Worm (Caenorhabditis elegans) whole organism, L2 larva: ENCODE data around the gene sup-9.
"Not testable (repeated sequence)": the region's sequence is repeated elsewhere in the genome, so short reads cannot be mapped to it uniquely, and the experiment has no call there.

Experiments
- C34F6.9 ChIP-seq: fragments of 150-350 bp; optimal IDR thresholded peaks from 2 replicates; lab custom pipeline; 2014; ENCODE audit warnings: missing biosample characterization, missing genetic modification characterization
- F13H6.1 ChIP-seq: sonication (generic microtip); optimal IDR thresholded peaks from 2 replicates; lab custom pipeline; 2016; ENCODE audit warnings: missing genetic modification characterization, missing compliant biosample characterization
- alr-1 ChIP-seq: fragments of 150-350 bp; optimal IDR thresholded peaks from 2 replicates; lab custom pipeline; 2014; ENCODE audit warnings: missing biosample characterization, missing genetic modification characterization
- aly-2 ChIP-seq: fragments of 150-350 bp; optimal IDR thresholded peaks from 2 replicates; lab custom pipeline; 2014; ENCODE audit warnings: missing biosample characterization, missing genetic modification characterization
- ama-1 ChIP-seq: fragments of 150-350 bp; optimal IDR thresholded peaks from 2 replicates; lab custom pipeline; 2018; ENCODE audit warnings: inconsistent platforms
- blmp-1 ChIP-seq: sonication (generic microtip); optimal IDR thresholded peaks from 2 replicates; lab custom pipeline; 2017; ENCODE audit warnings: missing genetic modification characterization, mild to moderate bottlenecking, missing compliant biosample characterization, antibody characterized with exemption, moderate library complexity; ENCODE audit not compliant: insufficient read depth
- ceh-16 ChIP-seq: fragments of 150-350 bp; optimal IDR thresholded peaks from 2 replicates; lab custom pipeline; 2014; ENCODE audit warnings: missing biosample characterization, missing genetic modification characterization
- ceh-82 ChIP-seq: fragments of 150-350 bp; optimal IDR thresholded peaks from 2 replicates; lab custom pipeline; 2014; ENCODE audit warnings: missing biosample characterization, missing genetic modification characterization
- crh-2 ChIP-seq: sonication (generic microtip); optimal IDR thresholded peaks from 2 replicates; lab custom pipeline; 2017; ENCODE audit warnings: missing biosample characterization, missing genetic modification characterization
- dmd-4 ChIP-seq: sonication (generic microtip); optimal IDR thresholded peaks from 2 replicates; lab custom pipeline; 2017; ENCODE audit warnings: missing biosample characterization, missing genetic modification characterization
- egl-27 ChIP-seq: sonication (generic microtip); optimal IDR thresholded peaks from 3 replicates; lab custom pipeline; 2017; ENCODE audit warnings: missing biosample characterization, missing genetic modification reagents, missing genetic modification characterization
- fos-1 ChIP-seq: fragments of 150-350 bp; optimal IDR thresholded peaks from 2 replicates; lab custom pipeline; 2014; ENCODE audit warnings: missing biosample characterization, missing genetic modification characterization
- gmeb-1 ChIP-seq: fragments of 150-350 bp; optimal IDR thresholded peaks from 2 replicates; lab custom pipeline; 2014; ENCODE audit warnings: missing biosample characterization, missing genetic modification characterization
- lin-13 ChIP-seq: fragments of 150-350 bp; optimal IDR thresholded peaks from 2 replicates; lab custom pipeline; 2014; ENCODE audit warnings: missing biosample characterization, missing genetic modification reagents, missing genetic modification characterization
- lsy-2 ChIP-seq, 2 experiments: fragments of 150-350 bp in 1 of 2; sonication (generic microtip) in 1 of 2; optimal IDR thresholded peaks; 2 replicates each; lab custom pipeline; 2014 to 2017; ENCODE audit warnings: missing biosample characterization in 2 of 2, missing genetic modification characterization in 2 of 2
- mab-5 ChIP-seq: fragments of 150-350 bp; optimal IDR thresholded peaks from 2 replicates; lab custom pipeline; 2014; ENCODE audit warnings: missing biosample characterization, missing genetic modification characterization
- mbf-1 ChIP-seq: sonication (generic microtip); optimal IDR thresholded peaks from 2 replicates; lab custom pipeline; 2017; ENCODE audit warnings: missing biosample characterization, missing genetic modification characterization
- mdl-1 ChIP-seq, 2 experiments: fragments of 150-350 bp in 1 of 2; sonication (generic microtip) in 1 of 2; optimal IDR thresholded peaks; 2 replicates each; lab custom pipeline; 2017; ENCODE audit warnings: missing biosample characterization in 2 of 2, missing genetic modification characterization in 2 of 2
- nhr-10 ChIP-seq: sonication (generic microtip); optimal IDR thresholded peaks from 2 replicates; lab custom pipeline; 2017; ENCODE audit warnings: missing biosample characterization, missing genetic modification characterization
- nhr-12 ChIP-seq: fragments of 150-350 bp; optimal IDR thresholded peaks from 2 replicates; lab custom pipeline; 2014; ENCODE audit warnings: missing biosample characterization, missing genetic modification characterization
- nhr-21 ChIP-seq: fragments of 150-350 bp; optimal IDR thresholded peaks from 2 replicates; lab custom pipeline; 2014; ENCODE audit warnings: missing biosample characterization, missing genetic modification characterization
- nhr-23 ChIP-seq: fragments of 150-350 bp; optimal IDR thresholded peaks from 2 replicates; lab custom pipeline; 2014; ENCODE audit warnings: missing biosample characterization, missing genetic modification reagents, missing genetic modification characterization
- nhr-237 ChIP-seq: fragments of 150-350 bp; optimal IDR thresholded peaks from 2 replicates; lab custom pipeline; 2014; ENCODE audit warnings: missing biosample characterization, missing genetic modification characterization
- nhr-6 ChIP-seq: fragments of 150-350 bp; optimal IDR thresholded peaks from 2 replicates; lab custom pipeline; 2014; ENCODE audit warnings: missing biosample characterization, missing genetic modification characterization
- nhr-77 ChIP-seq: fragments of 150-350 bp; optimal IDR thresholded peaks from 2 replicates; lab custom pipeline; 2014; ENCODE audit warnings: missing biosample characterization, missing genetic modification characterization
- peb-1 ChIP-seq: fragments of 150-350 bp; optimal IDR thresholded peaks from 2 replicates; lab custom pipeline; 2014; ENCODE audit warnings: missing biosample characterization, missing genetic modification characterization
- sem-4 ChIP-seq: fragments of 150-350 bp; optimal IDR thresholded peaks from 2 replicates; lab custom pipeline; 2014; ENCODE audit warnings: missing biosample characterization, missing genetic modification reagents, missing genetic modification characterization
- sma-3 ChIP-seq: sonication (generic microtip); optimal IDR thresholded peaks from 2 replicates; lab custom pipeline; 2016; ENCODE audit warnings: missing genetic modification reagents, missing genetic modification characterization, missing compliant biosample characterization
- sma-9 ChIP-seq, 2 experiments: fragments of 150-350 bp in 1 of 2; sonication (generic microtip) in 1 of 2; optimal IDR thresholded peaks; 2 replicates each; lab custom pipeline; 2014 to 2016; ENCODE audit warnings: missing genetic modification characterization in 2 of 2, mild to moderate bottlenecking in 1 of 2, missing biosample characterization in 1 of 2, missing compliant biosample characterization in 1 of 2, missing genetic modification reagents in 1 of 2, moderate library complexity in 1 of 2
- unc-39 ChIP-seq: fragments of 150-350 bp; optimal IDR thresholded peaks from 2 replicates; lab custom pipeline; 2014; ENCODE audit warnings: missing biosample characterization, missing genetic modification characterization
- unc-55 ChIP-seq: fragments of 150-350 bp; sonication (generic microtip); optimal IDR thresholded peaks from 3 replicates; lab custom pipeline; 2014; ENCODE audit warnings: missing biosample characterization, missing genetic modification reagents, missing genetic modification characterization
- unc-62 ChIP-seq: fragments of 150-350 bp; optimal IDR thresholded peaks from 2 replicates; lab custom pipeline; 2014; ENCODE audit warnings: missing biosample characterization, missing genetic modification reagents, missing genetic modification characterization
- ztf-11 ChIP-seq: sonication (generic microtip); optimal IDR thresholded peaks from 2 replicates; lab custom pipeline; 2017; ENCODE audit warnings: missing biosample characterization, missing genetic modification characterization

The sup-9 gene

ce11 chrII:2673534-2673933 lies 13.3 kb downstream of the sup-9 start, which contains the start of the genes F22E5.20 and F22E5.1:
F22E5.20 (minus strand) TSS chrII:2673634.
F22E5.1 (plus strand) TSS chrII:2673775.
- not testable (repeated sequence) for TF ChIP-seq mdl-1 (tag; optimal IDR thresholded peaks at IDR 0.05; lab: Kevin White, UChicago); unc-39 (tag; lab: Kevin White, UChicago); egl-27

- TF ChIP-seq mbf-1, alr-1, ztf-11 (tag; lab: Kevin White, UChicago): not testable (repeated sequence)
These were observed 14.5 kb downstream of the sup-9 start, which contains the start of gene sri-57 for ce11 chrII:2672320-2672719. sri-57 (minus strand) TSS chrII:2672420.

- TF ChIP-seq nhr-12 (tag; lab: Kevin White, UChicago) (no peak), unc-55 (no peak), mab-5 (tag; lab: Kevin White, UChicago) (no peak), nhr-6 (no peak), blmp-1 (no peak), lsy-2 (tag; optimal IDR thresholded peaks at IDR 0.05; lab: Kevin White, UChicago) (no peak), aly-2 (tag; lab: Kevin White, UChicago) (no peak), sma-3 (GFP tag; lab: Kevin White, UChicago) (no peak), unc-62 (no peak), sma-9 (GFP tag; optimal IDR thresholded peaks at IDR 0.05; lab: Kevin White, UChicago) (no peak), sma-9 (tag; optimal IDR thresholded peaks at IDR 0.05; lab: Kevin White, UChicago) (no peak), sem-4 (tag; lab: Kevin White, UChicago) (no peak), gmeb-1 (no peak), nhr-23 (tag; lab: Kevin White, UChicago) (no peak), nhr-10 (tag; lab: Kevin White, UChicago) (no peak), ztf-11 (tag; lab: Kevin White, UChicago) (no peak), ceh-16 (no peak)
These were observed 21.2 kb downstream of the sup-9 start, which contains the start of gene F22E5.22 for ce11 chrII:2665606-2666005. F22E5.22 (plus strand) TSS chrII:2665906.

- TF ChIP-seq ama-1 (lab: Kevin White, UChicago); alr-1 (tag; lab: Kevin White, UChicago); ceh-82 (tag; lab: Kevin White, UChicago): not testable (repeated sequence)
These were observed 21.7 kb downstream of the sup-9 start, which contains the start of gene F22E5.2 for ce11 chrII:2665081-2665480. F22E5.2 (plus strand) TSS chrII:2665381.

ce11 chrII:2659364-2659763 lies 27.5 kb downstream of the sup-9 start, which contains the start of gene gcy-21:
gcy-21 (plus strand) TSS chrII:2659664.
- TF ChIP-seq mbf-1 (tag; lab: Kevin White, UChicago) (no peak), blmp-1 (no peak), crh-2 (tag; lab: Kevin White, UChicago) (no peak), ama-1 (lab: Kevin White, UChicago) (no peak), sma-3 (GFP tag; lab: Kevin White, UChicago) (no peak), nhr-10 (tag; lab: Kevin White, UChicago) (no peak), F13H6.1 (tag; lab: Kevin White, UChicago) (no peak), C34F6.9 (no peak), lin-13 (GFP tag; lab: Kevin White, UChicago) (no peak), sma-9 (GFP tag; optimal IDR thresholded peaks at IDR 0.05; lab: Kevin White, UChicago) (no peak), sma-9 (tag; optimal IDR thresholded peaks at IDR 0.05; lab: Kevin White, UChicago) (no peak), nhr-23 (tag; lab: Kevin White, UChicago) (no peak), egl-27 (no peak), nhr-21 (tag; lab: Kevin White, UChicago) (no peak)

DNA sequence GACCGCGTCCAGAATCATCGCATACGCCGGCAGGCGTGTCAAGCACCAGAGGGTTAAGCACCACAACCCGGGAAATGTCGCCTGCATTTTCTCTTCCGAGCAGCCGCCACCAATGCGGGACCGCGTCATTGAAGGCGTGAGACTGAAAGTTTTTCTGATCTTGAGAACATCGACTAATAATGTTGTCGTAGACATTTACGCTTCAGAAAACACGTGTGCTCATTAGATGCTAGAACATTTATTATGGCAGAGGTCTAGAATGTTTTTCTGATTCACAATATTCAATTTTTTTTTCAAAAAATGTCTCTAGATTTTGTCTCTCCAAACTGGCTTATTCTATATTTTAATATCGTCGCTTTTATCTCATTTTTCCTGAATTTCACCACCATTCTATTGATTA lies 30.2 kb downstream of the sup-9 start, which contains the start of gene sri-47:
TSS of gene sri-47 (plus strand) at position 301 of the 400 bp plus-strand sequence.
- no peak for TF ChIP-seq blmp-1
- no peak for TF ChIP-seq fos-1
- no peak for TF ChIP-seq mdl-1 (tag; optimal IDR thresholded peaks at IDR 0.05; lab: Kevin White, UChicago)
- TF ChIP-seq nhr-10 (tag; lab: Kevin White, UChicago) = no peak
- TF ChIP-seq peb-1 (tag; lab: Kevin White, UChicago) = no peak
- TF ChIP-seq nhr-23 (tag; lab: Kevin White, UChicago) = no peak
- TF ChIP-seq nhr-12 (tag; lab: Kevin White, UChicago) = no peak
- no peak for TF ChIP-seq nhr-77
- no peak for TF ChIP-seq nhr-237 (tag; lab: Kevin White, UChicago)
- TF ChIP-seq dmd-4 = no peak
